Fruit fly (Drosophila melanogaster) whole organism, embryonic: Measurements from ENCODE around the gene CG5225.

Experiments
- Aef1 ChIP-seq: fragments of 200-800 bp; sonication (Bioruptor generic); IDR thresholded peaks from 3 replicates; pipeline ENCODE4 v1.3.6; 2022; ENCODE audit warnings: missing biosample characterization, missing genetic modification characterization
- Atf-2 ChIP-seq: fragments of 200-800 bp; sonication (Bioruptor generic); optimal IDR thresholded peaks from 2 replicates; lab custom pipeline; 2016; ENCODE audit warnings: missing biosample characterization, missing genetic modification characterization
- CG12236 ChIP-seq: fragments of 200-800 bp; sonication (Bioruptor generic); optimal IDR thresholded peaks from 2 replicates; lab custom pipeline; 2016; ENCODE audit warnings: missing biosample characterization, missing genetic modification characterization
- CG13624 ChIP-seq: fragments of 200-800 bp; sonication (Bioruptor generic); optimal IDR thresholded peaks from 2 replicates; lab custom pipeline; 2016; ENCODE audit warnings: missing biosample characterization, missing genetic modification characterization
- CG14667 ChIP-seq: fragments of 200-800 bp; sonication (Bioruptor generic); IDR thresholded peaks from 2 replicates; pipeline ENCODE4 v1.3.6; 2022; ENCODE audit warnings: missing biosample characterization, missing genetic modification characterization
- CG1792 ChIP-seq: fragments of 200-800 bp; sonication (Bioruptor generic); optimal IDR thresholded peaks from 2 replicates; lab custom pipeline; 2016; ENCODE audit warnings: missing biosample characterization, missing genetic modification characterization
- CG18764 ChIP-seq: fragments of 200-800 bp; sonication (Bioruptor generic); optimal IDR thresholded peaks from 3 replicates; lab custom pipeline; 2016; ENCODE audit warnings: missing biosample characterization, missing genetic modification characterization
- CG2129 ChIP-seq: fragments of 200-800 bp; sonication (Bioruptor generic); IDR thresholded peaks from 2 replicates; pipeline ENCODE4 v1.3.6; 2022; ENCODE audit warnings: missing biosample characterization, missing genetic modification characterization; ENCODE audit not compliant: partially characterized antibody
- CG2889 ChIP-seq: fragments of 200-800 bp; sonication (Bioruptor generic); IDR thresholded peaks from 3 replicates; pipeline ENCODE4 v1.3.6; 2022; ENCODE audit warnings: missing biosample characterization, missing genetic modification characterization
- CG30020 ChIP-seq: fragments of 200-800 bp; optimal IDR thresholded peaks from 2 replicates; lab custom pipeline; 2019; ENCODE audit warnings: missing biosample characterization, mild to moderate bottlenecking, missing genetic modification characterization, moderate library complexity
- CG42726 ChIP-seq: fragments of 200-800 bp; sonication (Bioruptor generic); IDR thresholded peaks from 2 replicates; pipeline ENCODE4 v1.3.6; 2022; ENCODE audit warnings: missing biosample characterization, missing genetic modification characterization; ENCODE audit not compliant: partially characterized antibody
- CG4424 ChIP-seq: fragments of 200-800 bp; sonication (Bioruptor generic); optimal IDR thresholded peaks from 3 replicates; lab custom pipeline; 2016; ENCODE audit warnings: missing biosample characterization, missing genetic modification characterization
- CG4617 ChIP-seq: fragments of 200-800 bp; sonication (Bioruptor generic); optimal IDR thresholded peaks from 3 replicates; lab custom pipeline; 2016; ENCODE audit warnings: missing biosample characterization, missing genetic modification characterization, borderline replicate concordance
- CG6654 ChIP-seq: fragments of 200-800 bp; sonication (Bioruptor generic); optimal IDR thresholded peaks from 2 replicates; lab custom pipeline; 2017; ENCODE audit warnings: missing biosample characterization, mild to moderate bottlenecking, missing genetic modification characterization
- CG6813 ChIP-seq: fragments of 200-800 bp; sonication (Bioruptor generic); optimal IDR thresholded peaks from 2 replicates; lab custom pipeline; 2017; ENCODE audit warnings: missing biosample characterization, missing genetic modification characterization, mild to moderate bottlenecking, moderate library complexity, missing genetic modification reagents
- CG6854 ChIP-seq: fragments of 200-800 bp; sonication (Bioruptor generic); optimal IDR thresholded peaks from 3 replicates; lab custom pipeline; 2017; ENCODE audit warnings: missing biosample characterization, mild to moderate bottlenecking, missing genetic modification characterization
- CG7271 ChIP-seq: fragments of 200-800 bp; sonication (Bioruptor generic); optimal IDR thresholded peaks from 2 replicates; lab custom pipeline; 2018; ENCODE audit warnings: missing biosample characterization, mild to moderate bottlenecking, missing genetic modification characterization, moderate library complexity
- CG7839 ChIP-seq: fragments of 200-800 bp; sonication (Bioruptor generic); optimal IDR thresholded peaks from 3 replicates; lab custom pipeline; 2018; ENCODE audit warnings: missing biosample characterization, mild to moderate bottlenecking, missing genetic modification characterization, moderate library complexity
- CG8478 ChIP-seq: fragments of >200 bp; optimal IDR thresholded peaks from 2 replicates; lab custom pipeline; 2018
- CG9817 ChIP-seq: fragments of 200-800 bp; sonication (Bioruptor generic); optimal IDR thresholded peaks from 2 replicates; lab custom pipeline; 2018; ENCODE audit warnings: missing biosample characterization, mild to moderate bottlenecking, missing genetic modification characterization, moderate library complexity
- GATAe ChIP-seq: fragments of 200-800 bp; sonication (Bioruptor generic); conservative IDR thresholded peaks from 2 replicates; pipeline ENCODE4 v1.3.6; 2022; ENCODE audit warnings: missing biosample characterization, missing genetic modification characterization
- Kr ChIP-seq: fragments of 200-800 bp; sonication (Bioruptor generic); optimal IDR thresholded peaks from 2 replicates; lab custom pipeline; 2017; ENCODE audit warnings: missing biosample characterization, mild to moderate bottlenecking, missing genetic modification characterization
- Mrtf ChIP-seq: fragments of 200-800 bp; sonication (Bioruptor generic); IDR thresholded peaks from 3 replicates; pipeline ENCODE4 v1.3.6; 2022; ENCODE audit warnings: missing biosample characterization, missing genetic modification characterization
- NK7.1 ChIP-seq: fragments of 200-800 bp; sonication (Bioruptor generic); optimal IDR thresholded peaks from 3 replicates; lab custom pipeline; 2016; ENCODE audit warnings: missing biosample characterization, missing genetic modification characterization
- Six4 ChIP-seq: fragments of 200-800 bp; sonication (Bioruptor generic); optimal IDR thresholded peaks from 2 replicates; lab custom pipeline; 2016; ENCODE audit warnings: missing biosample characterization, missing genetic modification characterization
- Spps ChIP-seq: fragments of 200-800 bp; sonication (Bioruptor generic); optimal IDR thresholded peaks from 2 replicates; lab custom pipeline; 2018; ENCODE audit warnings: missing biosample characterization, mild to moderate bottlenecking, missing genetic modification characterization
- Vsx1 ChIP-seq: fragments of 200-800 bp; sonication (Bioruptor generic); optimal IDR thresholded peaks from 2 replicates; lab custom pipeline; 2017; ENCODE audit warnings: missing biosample characterization, mild to moderate bottlenecking, missing genetic modification characterization, missing genetic modification reagents
- az2 ChIP-seq: fragments of 200-800 bp; sonication (Bioruptor generic); optimal IDR thresholded peaks from 3 replicates; lab custom pipeline; 2016; ENCODE audit warnings: missing biosample characterization, missing genetic modification characterization
- bsh ChIP-seq, 2 experiments: fragments of 200-800 bp; sonication (Bioruptor generic); optimal IDR thresholded peaks; 2 replicates each; lab custom pipeline; 2017 to 2018; ENCODE audit warnings: mild to moderate bottlenecking in 2 of 2, missing biosample characterization in 2 of 2, missing genetic modification characterization in 2 of 2, moderate library complexity in 1 of 2
- dm ChIP-seq: fragments of 200-800 bp; sonication (Bioruptor generic); optimal IDR thresholded peaks from 3 replicates; lab custom pipeline; 2016; ENCODE audit warnings: missing biosample characterization, missing genetic modification characterization
- emc ChIP-seq: fragments of 200-800 bp; sonication (Bioruptor generic); optimal IDR thresholded peaks from 2 replicates; lab custom pipeline; 2016; ENCODE audit warnings: missing biosample characterization, missing genetic modification characterization
- ems ChIP-seq: fragments of 200-800 bp; sonication (Bioruptor generic); optimal IDR thresholded peaks from 3 replicates; lab custom pipeline; 2016; ENCODE audit warnings: missing biosample characterization, missing genetic modification characterization
- esg ChIP-seq: fragments of 200-800 bp; sonication (Bioruptor generic); conservative IDR thresholded peaks from 2 replicates; pipeline ENCODE4 v1.3.6; 2022; ENCODE audit warnings: missing biosample characterization, missing genetic modification characterization
- eyg ChIP-seq: fragments of 200-800 bp; sonication (Bioruptor generic); optimal IDR thresholded peaks from 3 replicates; lab custom pipeline; 2016; ENCODE audit warnings: missing biosample characterization, missing genetic modification characterization
- gem ChIP-seq: fragments of 200-800 bp; sonication (Bioruptor generic); optimal IDR thresholded peaks from 2 replicates; lab custom pipeline; 2019; ENCODE audit warnings: missing biosample characterization, mild to moderate bottlenecking, missing genetic modification characterization, moderate library complexity
- grau ChIP-seq: fragments of 200-800 bp; optimal IDR thresholded peaks from 3 replicates; lab custom pipeline; 2019; ENCODE audit warnings: missing biosample characterization, mild to moderate bottlenecking, missing genetic modification characterization, moderate library complexity
- gsb-n ChIP-seq: fragments of 200-800 bp; sonication (Bioruptor generic); optimal IDR thresholded peaks from 3 replicates; lab custom pipeline; 2018; ENCODE audit warnings: missing biosample characterization, mild to moderate bottlenecking, missing genetic modification characterization
- hbn ChIP-seq: fragments of 200-800 bp; sonication (Bioruptor generic); IDR thresholded peaks from 2 replicates; pipeline ENCODE4 v1.3.6; 2022; ENCODE audit warnings: missing biosample characterization, missing genetic modification characterization; ENCODE audit not compliant: partially characterized antibody
- nau ChIP-seq: fragments of 200-800 bp; sonication (Bioruptor generic); optimal IDR thresholded peaks from 3 replicates; lab custom pipeline; 2017; ENCODE audit warnings: missing biosample characterization, mild to moderate bottlenecking, missing genetic modification characterization, missing genetic modification reagents
- otp ChIP-seq: fragments of 200-800 bp; sonication (Bioruptor generic); IDR thresholded peaks from 3 replicates; pipeline ENCODE4, ENCODE4 v1.3.6; 2022; ENCODE audit warnings: missing biosample characterization, missing genetic modification characterization
- pan ChIP-seq, 4 experiments: fragments of >200 bp in 3 of 4; fragments of 200-800 bp in 1 of 4; sonication (Bioruptor generic) in 1 of 4; optimal IDR thresholded peaks in 3 of 4; IDR thresholded peaks in 1 of 4; 2 replicates each; pipeline versions ENCODE4 v1.3.6 to Lab custom; 2017 to 2022; ENCODE audit warnings: missing biosample characterization in 2 of 4, missing genetic modification characterization in 2 of 4, mixed read lengths in 1 of 4
- sens-2 ChIP-seq: fragments of 200-800 bp; sonication (Bioruptor generic); IDR thresholded peaks from 2 replicates; pipeline ENCODE4 v1.3.6; 2022; ENCODE audit warnings: missing biosample characterization, missing genetic modification characterization
- tio ChIP-seq: fragments of 200-800 bp; sonication (Bioruptor generic); optimal IDR thresholded peaks from 2 replicates; lab custom pipeline; 2017; ENCODE audit warnings: missing biosample characterization, missing genetic modification characterization, inconsistent platforms
- tup ChIP-seq: fragments of 200-800 bp; sonication (Bioruptor generic); optimal IDR thresholded peaks from 2 replicates; lab custom pipeline; 2016; ENCODE audit warnings: missing biosample characterization, mild to moderate bottlenecking, missing genetic modification characterization, moderate library complexity
- twi ChIP-seq: fragments of 200-800 bp; optimal IDR thresholded peaks from 2 replicates; lab custom pipeline; 2019; ENCODE audit warnings: missing biosample characterization, mild to moderate bottlenecking, missing genetic modification characterization, moderate library complexity
- wek ChIP-seq: fragments of 200-800 bp; sonication (Bioruptor generic); optimal IDR thresholded peaks from 3 replicates; lab custom pipeline; 2018; ENCODE audit warnings: missing biosample characterization, mild to moderate bottlenecking, missing genetic modification characterization, moderate library complexity
- wor ChIP-seq: fragments of 200-800 bp; sonication (Bioruptor generic); IDR thresholded peaks from 2 replicates; pipeline ENCODE4 v1.3.6; 2022; ENCODE audit warnings: missing biosample characterization, missing genetic modification characterization
- zen ChIP-seq: fragments of 200-800 bp; sonication (Bioruptor generic); optimal IDR thresholded peaks from 3 replicates; lab custom pipeline; 2018; ENCODE audit warnings: missing biosample characterization, mild to moderate bottlenecking, missing genetic modification characterization, moderate library complexity

The CG5225 gene

dm6 chr3R:17065018-17065784 is 36.7 kb downstream of the CG5225 start (continued):
- TF ChIP-seq sens-2 (GFP tag; lab: Robert Waterston, UW) = peak; percentile 70
- peak; percentile 26; the same call in 1 of the 2 replicates for TF ChIP-seq hbn (GFP tag; lab: Robert Waterston, UW)
- peak; percentile 78 for TF ChIP-seq dm (GFP tag; lab: Kevin White, UChicago)
- TF ChIP-seq Vsx1 (GFP tag; lab: Kevin White, UChicago) = peak; percentile 85
- TF ChIP-seq zen (tag; lab: Kevin White, UChicago) = peak; percentile 85
- peak; percentile 84 for TF ChIP-seq CG12236 (GFP tag; lab: Kevin White, UChicago)
- peak; percentile 71 for TF ChIP-seq emc (GFP tag; lab: Kevin White, UChicago)
- TF ChIP-seq CG42726 (GFP tag; lab: Robert Waterston, UW) = no peak
- TF ChIP-seq az2 = peak; percentile 96
- peak; percentile 73; the same call in 2 of the 3 replicates for TF ChIP-seq otp (GFP tag; lab: Robert Waterston, UW)
- peak; percentile 86 for TF ChIP-seq CG9817
- peak; percentile 88 for TF ChIP-seq CG6854 (GFP tag; lab: Kevin White, UChicago)
- TF ChIP-seq wek (GFP tag; lab: Kevin White, UChicago) = peak; percentile 77
- TF ChIP-seq nau = peak; percentile 90
- TF ChIP-seq CG7271 (tag; lab: Kevin White, UChicago) = peak; percentile 48
- peak; percentile 77 for TF ChIP-seq Spps (tag; lab: Kevin White, UChicago)
- no peak for TF ChIP-seq Kr (GFP tag; lab: Kevin White, UChicago)
- no peak for TF ChIP-seq pan (optimal IDR thresholded peaks at IDR 0.05; lab: Kevin White, UChicago)
- peak in 1 of 2 experiments; percentile 90 for TF ChIP-seq pan (GFP tag; optimal IDR thresholded peaks at IDR 0.05 in 1 of 2, IDR thresholded peaks at IDR 0.05 in 1 of 2)
- TF ChIP-seq gsb-n = peak; percentile 90
- TF ChIP-seq Aef1 (GFP tag; lab: Robert Waterston, UW) = peak; percentile 80
- TF ChIP-seq CG4617 = peak; percentile 68
- peak; percentile 78 for TF ChIP-seq CG14667 (GFP tag; lab: Robert Waterston, UW)
- peak; percentile 65 for TF ChIP-seq CG30020 (tag; lab: Kevin White, UChicago)
- peak; percentile 78 for TF ChIP-seq CG6654
- TF ChIP-seq GATAe (GFP tag; lab: Robert Waterston, UW) = peak; percentile 71
- no peak for TF ChIP-seq CG8478 (lab: Kevin White, UChicago)
- peak; percentile 43 for TF ChIP-seq tup (GFP tag; lab: Kevin White, UChicago)
- peak; percentile 84 for TF ChIP-seq CG1792 (GFP tag; lab: Kevin White, UChicago)
- no peak for TF ChIP-seq CG2129 (GFP tag; lab: Robert Waterston, UW)
- TF ChIP-seq ems = peak; percentile 89
- peak; percentile 85 for TF ChIP-seq NK7.1
- TF ChIP-seq gem = peak; percentile 98
- peak; percentile 79 for TF ChIP-seq CG18764 (GFP tag; lab: Kevin White, UChicago)
- TF ChIP-seq CG4424 (GFP tag; lab: Kevin White, UChicago) = peak; percentile 91
- peak; percentile 89 for TF ChIP-seq esg
- peak; percentile 77 for TF ChIP-seq Mrtf (GFP tag; lab: Robert Waterston, UW)
- TF ChIP-seq bsh (GFP tag; optimal IDR thresholded peaks at IDR 0.05; lab: Kevin White, UChicago) = peak; percentile 81 to 96
- TF ChIP-seq grau (tag; lab: Kevin White, UChicago) = peak; percentile 95
- TF ChIP-seq CG7839 (tag; lab: Kevin White, UChicago) = peak; percentile 95
- TF ChIP-seq CG2889 (GFP tag; lab: Robert Waterston, UW) = peak; percentile 81
- peak; percentile 88 for TF ChIP-seq tio (GFP tag; lab: Kevin White, UChicago)
- peak; percentile 86 for TF ChIP-seq Atf-2 (GFP tag; lab: Kevin White, UChicago)
- TF ChIP-seq wor = peak; percentile 88
- TF ChIP-seq Six4 (GFP tag; lab: Kevin White, UChicago) = peak; percentile 84
- peak; percentile 70 for TF ChIP-seq eyg (GFP tag; lab: Kevin White, UChicago)
- TF ChIP-seq CG6813 (GFP tag; lab: Kevin White, UChicago) = peak; percentile 90
- TF ChIP-seq CG13624 = peak; percentile 90
- peak; percentile 74 for TF ChIP-seq twi
